Fruit fly (Drosophila melanogaster): ENCODE data around the gene Cpr72Ea.

The Cpr72Ea gene

DNA sequence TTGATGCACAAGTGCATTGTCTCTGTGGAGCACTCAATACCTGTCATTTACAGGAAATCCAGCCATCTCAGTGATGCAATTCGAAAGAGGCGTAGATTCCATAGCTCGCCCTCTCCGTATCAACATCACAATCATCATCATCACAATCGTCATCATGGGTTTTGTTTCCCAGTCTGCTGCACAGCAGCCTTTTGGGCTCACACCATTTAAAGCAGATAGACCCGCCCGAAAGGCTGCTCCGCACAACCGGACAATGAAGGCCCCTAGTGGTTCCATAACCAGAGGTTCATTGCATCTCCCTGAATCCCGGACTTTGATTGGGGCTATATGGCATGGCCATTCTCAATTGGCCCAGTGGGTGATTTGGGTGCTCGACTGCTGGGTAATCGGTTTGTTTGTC is 27.5 kb upstream of the Cpr72Ea start (continued):
- TF ChIP-seq CG8290 (GFP tag; optimal IDR thresholded peaks at IDR 0.05) (no peak), CG8290 (tag; optimal IDR thresholded peaks at IDR 0.05) (peak in 1 of 2 experiments; percentile 31), br (optimal IDR thresholded peaks at IDR 0.05) (no peak), pzg (GFP tag; optimal IDR thresholded peaks at IDR 0.05) (no peak), CG7786 (GFP tag; optimal IDR thresholded peaks at IDR 0.05) (no peak), hb (GFP tag; IDR thresholded peaks at IDR 0.05; ENCODE audit: partially characterized antibody) (no peak), Side (GFP tag; optimal IDR thresholded peaks at IDR 0.05) (no peak), Rfx (GFP tag; IDR thresholded peaks at IDR 0.05) (no peak), HLHmδ (GFP tag; optimal IDR thresholded peaks at IDR 0.05) (no peak), CG1792 (GFP tag; optimal IDR thresholded peaks at IDR 0.05) (no peak), Spps (tag; optimal IDR thresholded peaks at IDR 0.05) (no peak), CG13287 (GFP tag; IDR thresholded peaks at IDR 0.05; ENCODE audit: partially characterized antibody) (peak; percentile 45; the same call in 1 of the 2 replicates), Doc2 (GFP tag; IDR thresholded peaks at IDR 0.05) (no peak), vvl (GFP tag; IDR thresholded peaks at IDR 0.05) (peak; percentile 24; the same call in 1 of the 2 replicates), bbx (GFP tag; IDR thresholded peaks at IDR 0.05; ENCODE audit: partially characterized antibody) (peak; percentile 38; the same call in 1 of the 2 replicates), Dip2 (GFP tag; IDR thresholded peaks at IDR 0.05) (no peak), fd64A (GFP tag; optimal IDR thresholded peaks at IDR 0.05) (no peak), CG6765 (GFP tag; optimal IDR thresholded peaks at IDR 0.05) (no peak), CG12744 (GFP tag; optimal IDR thresholded peaks at IDR 0.05) (no peak), CG7271 (tag; optimal IDR thresholded peaks at IDR 0.05) (no peak), Med (GFP tag) (peak; percentile 75), Xrp1 (GFP tag; IDR thresholded peaks at IDR 0.05) (no peak), HLH3B (GFP tag; IDR thresholded peaks at IDR 0.05) (no peak), Bgb (GFP tag; IDR thresholded peaks at IDR 0.05; ENCODE audit: partially characterized antibody) (peak; percentile 18; the same call in 1 of the 2 replicates), Hr78 (GFP tag; optimal IDR thresholded peaks at IDR 0.05) (no peak), CG12104 (GFP tag; optimal IDR thresholded peaks at IDR 0.05) (no peak)

DNA sequence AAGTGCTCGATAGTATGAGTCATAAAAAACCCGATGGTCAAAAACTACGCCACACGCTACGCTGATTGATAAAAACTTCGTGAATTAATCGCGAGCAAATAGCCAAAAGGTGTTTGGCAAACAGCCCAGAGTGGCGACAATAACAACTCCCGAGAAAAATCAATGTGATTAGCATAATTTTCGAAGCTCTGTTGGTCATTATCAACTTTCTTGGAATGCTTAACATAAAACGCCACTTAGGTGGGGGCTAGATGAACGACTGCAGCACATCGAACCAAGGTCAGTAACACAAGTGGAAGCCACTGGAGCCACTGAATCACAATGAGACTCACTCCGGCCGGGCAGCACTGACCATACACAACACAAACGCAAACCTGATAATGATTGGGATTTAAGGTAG is 24.7 kb upstream of the Cpr72Ea start:
- TF ChIP-seq sug (tag; optimal IDR thresholded peaks at IDR 0.05): no peak
- TF ChIP-seq ftz-f1 (GFP tag; optimal IDR thresholded peaks at IDR 0.05): peak; percentile 48
- no peak for TF ChIP-seq Jarid2 (GFP tag; optimal IDR thresholded peaks at IDR 0.05)
- TF ChIP-seq ato (GFP tag; IDR thresholded peaks at IDR 0.05; ENCODE audit: partially characterized antibody): no peak
- TF ChIP-seq pnt (GFP tag; optimal IDR thresholded peaks at IDR 0.05): no peak
- no peak for TF ChIP-seq her (GFP tag; optimal IDR thresholded peaks at IDR 0.05)
- no peak for TF ChIP-seq Deaf1 (tag; optimal IDR thresholded peaks at IDR 0.05)
- TF ChIP-seq onecut (GFP tag; IDR thresholded peaks at IDR 0.05): peak; percentile 61
- no peak for TF ChIP-seq rib (GFP tag; IDR thresholded peaks at IDR 0.05)
- peak; percentile 63 for TF ChIP-seq Blimp-1 (GFP tag; optimal IDR thresholded peaks at IDR 0.05)
- TF ChIP-seq Ada2b (GFP tag; IDR thresholded peaks at IDR 0.05): no peak
- no peak for TF ChIP-seq TFAM (GFP tag; optimal IDR thresholded peaks at IDR 0.05)
- TF ChIP-seq CG6813 (GFP tag; optimal IDR thresholded peaks at IDR 0.05): no peak
- peak; percentile 83 for TF ChIP-seq vvl (GFP tag; IDR thresholded peaks at IDR 0.05)
- no peak for TF ChIP-seq CHES-1-like (GFP tag; optimal IDR thresholded peaks at IDR 0.05)
- no peak for TF ChIP-seq CG6272 (GFP tag; IDR thresholded peaks at IDR 0.05)
- TF ChIP-seq CG15479 (GFP tag; optimal IDR thresholded peaks at IDR 0.05): no peak
- no peak for TF ChIP-seq PHDP (tag; optimal IDR thresholded peaks at IDR 0.05)
- TF ChIP-seq ranshi (GFP tag; IDR thresholded peaks at IDR 0.05): no peak
- no peak for TF ChIP-seq phol (tag; optimal IDR thresholded peaks at IDR 0.05)
- TF ChIP-seq CG43689 (GFP tag; IDR thresholded peaks at IDR 0.05): 0 out of 2 replicates have a peak, but pooled peaks have one; percentile 10
- TF ChIP-seq CG15601 (tag; optimal IDR thresholded peaks at IDR 0.05): no peak
- TF ChIP-seq tap (tag; optimal IDR thresholded peaks at IDR 0.05): no peak
- TF ChIP-seq CG12769 (tag; optimal IDR thresholded peaks at IDR 0.05): peak; percentile 68
- no peak for TF ChIP-seq CG3163 (GFP tag; optimal IDR thresholded peaks at IDR 0.05)
- peak; percentile 66 for TF ChIP-seq sd (tag; optimal IDR thresholded peaks at IDR 0.05)
- peak; percentile 2 for TF ChIP-seq Ets65A (GFP tag)
